Fruit fly (Drosophila melanogaster) whole organism, embryonic: ENCODE data around the gene Wdr92.
A peak's percentile ranks its signal among the peaks of the same experiment; 100 is the strongest.

Source experiments
- Ada2b ChIP-seq: fragments of 200-800 bp; sonication (Bioruptor generic); IDR thresholded peaks from 2 replicates; pipeline ENCODE4 v1.3.6; 2022; ENCODE audit warnings: missing biosample characterization, missing genetic modification characterization
- Antp ChIP-seq: fragments of 200-800 bp; sonication (Bioruptor generic); optimal IDR thresholded peaks from 3 replicates; lab custom pipeline; 2016; ENCODE audit warnings: missing biosample characterization, missing genetic modification characterization
- Blimp-1 ChIP-seq: fragments of 200-800 bp; sonication (Bioruptor generic); optimal IDR thresholded peaks from 3 replicates; lab custom pipeline; 2018; ENCODE audit warnings: missing biosample characterization, missing genetic modification characterization, mild to moderate bottlenecking, moderate library complexity, missing genetic modification reagents
- CG10147 ChIP-seq: fragments of 200-800 bp; sonication (Bioruptor generic); optimal IDR thresholded peaks from 2 replicates; lab custom pipeline; 2019; ENCODE audit warnings: missing biosample characterization, mild to moderate bottlenecking, missing genetic modification characterization, moderate library complexity
- CG10543 ChIP-seq: fragments of 200-800 bp; sonication (Bioruptor generic); optimal IDR thresholded peaks from 3 replicates; lab custom pipeline; 2017; ENCODE audit warnings: missing biosample characterization, mild to moderate bottlenecking, missing genetic modification characterization, moderate library complexity
- CG12744 ChIP-seq: fragments of 200-800 bp; sonication (Bioruptor generic); optimal IDR thresholded peaks from 2 replicates; lab custom pipeline; 2016; ENCODE audit warnings: missing biosample characterization, missing genetic modification characterization
- CG13287 ChIP-seq: fragments of 200-800 bp; sonication (Bioruptor generic); IDR thresholded peaks from 2 replicates; pipeline ENCODE4 v1.3.6; 2022; ENCODE audit warnings: missing biosample characterization, missing genetic modification characterization; ENCODE audit not compliant: partially characterized antibody
- CG15479 ChIP-seq: fragments of 200-800 bp; sonication (Bioruptor generic); optimal IDR thresholded peaks from 3 replicates; lab custom pipeline; 2019; ENCODE audit warnings: missing biosample characterization, mild to moderate bottlenecking, missing genetic modification characterization, moderate library complexity
- CG16815 ChIP-seq: fragments of 200-800 bp; sonication (Bioruptor generic); optimal IDR thresholded peaks from 3 replicates; lab custom pipeline; 2017; ENCODE audit warnings: missing biosample characterization, mild to moderate bottlenecking, missing genetic modification characterization
- CG2889 ChIP-seq: fragments of 200-800 bp; sonication (Bioruptor generic); IDR thresholded peaks from 3 replicates; pipeline ENCODE4 v1.3.6; 2022; ENCODE audit warnings: missing biosample characterization, missing genetic modification characterization
- CG31224 ChIP-seq: fragments of 200-800 bp; sonication (Bioruptor generic); IDR thresholded peaks from 2 replicates; pipeline ENCODE4 v1.3.6; 2022; ENCODE audit warnings: missing biosample characterization, missing genetic modification characterization
- CG31441 ChIP-seq: fragments of 200-800 bp; sonication (Bioruptor generic); IDR thresholded peaks from 2 replicates; pipeline ENCODE4 v1.3.6; 2022; ENCODE audit warnings: missing biosample characterization, missing genetic modification characterization
- CG32532 ChIP-seq: fragments of 200-800 bp; sonication (Bioruptor generic); IDR thresholded peaks from 2 replicates; pipeline ENCODE4 v1.3.6; 2022; ENCODE audit warnings: missing biosample characterization, missing genetic modification characterization
- CG3281 ChIP-seq: fragments of 200-800 bp; sonication (Bioruptor generic); optimal IDR thresholded peaks from 3 replicates; lab custom pipeline; 2017; ENCODE audit warnings: missing biosample characterization, mild to moderate bottlenecking, missing genetic modification characterization
- CG33213 ChIP-seq: fragments of 200-800 bp; sonication (Bioruptor generic); optimal IDR thresholded peaks from 3 replicates; lab custom pipeline; 2016; ENCODE audit warnings: missing biosample characterization, missing genetic modification characterization
- CG34376 ChIP-seq: fragments of 200-800 bp; sonication (Bioruptor generic); optimal IDR thresholded peaks from 2 replicates; lab custom pipeline; 2018; ENCODE audit warnings: missing biosample characterization, mild to moderate bottlenecking, missing genetic modification characterization
- CG4404 ChIP-seq: fragments of 200-800 bp; sonication (Bioruptor generic); IDR thresholded peaks from 2 replicates; pipeline ENCODE4 v1.3.6; 2022; ENCODE audit warnings: missing biosample characterization, missing genetic modification characterization
- CG7963 ChIP-seq: fragments of 200-800 bp; sonication (Bioruptor generic); IDR thresholded peaks from 3 replicates; pipeline ENCODE4 v1.3.6; 2022; ENCODE audit warnings: missing biosample characterization, missing genetic modification characterization; ENCODE audit not compliant: partially characterized antibody
- CG8388 ChIP-seq: fragments of 200-800 bp; sonication (Bioruptor generic); optimal IDR thresholded peaks from 2 replicates; lab custom pipeline; 2019; ENCODE audit warnings: missing biosample characterization, mild to moderate bottlenecking, missing genetic modification characterization, moderate library complexity
- CG8944 ChIP-seq: fragments of 200-800 bp; sonication (Bioruptor generic); optimal IDR thresholded peaks from 3 replicates; lab custom pipeline; 2016; ENCODE audit warnings: missing biosample characterization, missing genetic modification characterization
- CG9727 ChIP-seq: fragments of 200-800 bp; sonication (Bioruptor generic); optimal IDR thresholded peaks from 3 replicates; lab custom pipeline; 2017; ENCODE audit warnings: missing biosample characterization, mild to moderate bottlenecking, missing genetic modification characterization
- Dip2 ChIP-seq: fragments of 200-800 bp; sonication (Bioruptor generic); IDR thresholded peaks from 2 replicates; pipeline ENCODE4 v1.3.6; 2022; ENCODE audit warnings: missing biosample characterization, missing genetic modification characterization
- Ets65A ChIP-seq: fragments of 200-800 bp; sonication (Bioruptor generic); peaks from one replicate; lab custom pipeline; 2016; ENCODE audit warnings: missing biosample characterization, missing genetic modification characterization
- Gug ChIP-seq: fragments of 200-800 bp; sonication (Bioruptor generic); IDR thresholded peaks from 4 replicates; pipeline ENCODE4 v1.3.6; 2022; ENCODE audit warnings: missing biosample characterization, missing genetic modification characterization
- H2.0 ChIP-seq: fragments of 200-800 bp; sonication (Bioruptor generic); IDR thresholded peaks from 2 replicates; pipeline ENCODE4 v1.3.6; 2022; ENCODE audit warnings: missing biosample characterization, missing genetic modification characterization
- Hmr ChIP-seq: fragments of 200-800 bp; sonication (Bioruptor generic); optimal IDR thresholded peaks from 3 replicates; lab custom pipeline; 2017; ENCODE audit warnings: mild to moderate bottlenecking, missing biosample characterization, missing genetic modification reagents, missing genetic modification characterization
- Hr3 ChIP-seq: fragments of 200-800 bp; sonication (Bioruptor generic); optimal IDR thresholded peaks from 3 replicates; lab custom pipeline; 2016; ENCODE audit warnings: missing biosample characterization, missing genetic modification characterization
- Hr78 ChIP-seq, 2 experiments: fragments of 200-800 bp in 1 of 2; fragments of >200 bp in 1 of 2; sonication (Bioruptor generic) in 1 of 2; optimal IDR thresholded peaks; 2 replicates each; lab custom pipeline; 2017 to 2019; ENCODE audit warnings: missing biosample characterization in 2 of 2, missing genetic modification characterization in 2 of 2, mild to moderate bottlenecking in 1 of 2, moderate library complexity in 1 of 2
- Mad ChIP-seq: fragments of 200-800 bp; sonication (Bioruptor generic); optimal IDR thresholded peaks from 2 replicates; lab custom pipeline; 2016; ENCODE audit warnings: missing biosample characterization, missing genetic modification characterization
- Med ChIP-seq: fragments of 200-800 bp; sonication (Bioruptor generic); peaks from one replicate; lab custom pipeline; 2016; ENCODE audit warnings: missing biosample characterization, missing genetic modification characterization, mild to moderate bottlenecking, inconsistent platforms, moderate library complexity
- Oli ChIP-seq: fragments of 200-800 bp; sonication (Bioruptor generic); optimal IDR thresholded peaks from 2 replicates; lab custom pipeline; 2018; ENCODE audit warnings: missing biosample characterization, mild to moderate bottlenecking, missing genetic modification characterization, moderate library complexity
- Pdp1 ChIP-seq, 2 experiments: fragments of 200-800 bp; sonication (Bioruptor generic); optimal IDR thresholded peaks; 3 replicates each; lab custom pipeline; 2016; ENCODE audit warnings: missing biosample characterization in 2 of 2, missing genetic modification characterization in 2 of 2, mild to moderate bottlenecking in 1 of 2, moderate library complexity in 1 of 2
- Rfx ChIP-seq: fragments of 200-800 bp; sonication (Bioruptor generic); IDR thresholded peaks from 2 replicates; pipeline ENCODE4 v1.3.6; 2022; ENCODE audit warnings: missing biosample characterization, missing genetic modification characterization
- Six4 ChIP-seq: fragments of 200-800 bp; sonication (Bioruptor generic); optimal IDR thresholded peaks from 2 replicates; lab custom pipeline; 2016; ENCODE audit warnings: missing biosample characterization, missing genetic modification characterization
- ab ChIP-seq: fragments of 200-800 bp; sonication (Bioruptor generic); optimal IDR thresholded peaks from 2 replicates; lab custom pipeline; 2016; ENCODE audit warnings: missing biosample characterization, missing genetic modification characterization
- bsh ChIP-seq, 2 experiments: fragments of 200-800 bp; sonication (Bioruptor generic); optimal IDR thresholded peaks; 2 replicates each; lab custom pipeline; 2017 to 2018; ENCODE audit warnings: mild to moderate bottlenecking in 2 of 2, missing biosample characterization in 2 of 2, missing genetic modification characterization in 2 of 2, moderate library complexity in 1 of 2
- disco-r ChIP-seq: fragments of 200-800 bp; sonication (Bioruptor generic); optimal IDR thresholded peaks from 2 replicates; lab custom pipeline; 2016; ENCODE audit warnings: missing biosample characterization, missing genetic modification characterization
- ewg ChIP-seq: fragments of 200-800 bp; sonication (Bioruptor generic); optimal IDR thresholded peaks from 3 replicates; lab custom pipeline; 2017; ENCODE audit warnings: mild to moderate bottlenecking, missing biosample characterization, missing genetic modification reagents, missing genetic modification characterization
- grau ChIP-seq: fragments of 200-800 bp; optimal IDR thresholded peaks from 3 replicates; lab custom pipeline; 2019; ENCODE audit warnings: missing biosample characterization, mild to moderate bottlenecking, missing genetic modification characterization, moderate library complexity
- lab ChIP-seq: fragments of 200-800 bp; sonication (Bioruptor generic); optimal IDR thresholded peaks from 3 replicates; lab custom pipeline; 2017; ENCODE audit warnings: missing biosample characterization, missing genetic modification characterization, mild to moderate bottlenecking, moderate library complexity, missing genetic modification reagents
- nom ChIP-seq: fragments of 200-800 bp; sonication (Bioruptor generic); optimal IDR thresholded peaks from 2 replicates; lab custom pipeline; 2017; ENCODE audit warnings: missing biosample characterization, missing genetic modification characterization, mild to moderate bottlenecking, moderate library complexity, missing genetic modification reagents
- prd ChIP-seq, 3 experiments: fragments of >200 bp in 2 of 3; fragments of 200-800 bp in 1 of 3; sonication (Bioruptor generic) in 1 of 3; optimal IDR thresholded peaks in 2 of 3; IDR thresholded peaks in 1 of 3; 2 replicates in 2 of 3; 3 replicates in 1 of 3; pipeline versions ENCODE4 v1.3.6 to Lab custom; 2017 to 2022; ENCODE audit warnings: missing biosample characterization in 1 of 3, missing genetic modification characterization in 1 of 3
- ranshi ChIP-seq: fragments of 200-800 bp; sonication (Bioruptor generic); IDR thresholded peaks from 2 replicates; pipeline ENCODE4 v1.3.6; 2022; ENCODE audit warnings: missing biosample characterization, missing genetic modification characterization
- shn ChIP-seq: fragments of 200-800 bp; sonication (Bioruptor generic); optimal IDR thresholded peaks from 3 replicates; lab custom pipeline; 2016; ENCODE audit warnings: missing biosample characterization, missing genetic modification characterization
- slou ChIP-seq: fragments of 200-800 bp; sonication (Bioruptor generic); optimal IDR thresholded peaks from 3 replicates; lab custom pipeline; 2016; ENCODE audit warnings: missing biosample characterization, missing genetic modification characterization
- tx ChIP-seq: fragments of 200-800 bp; sonication (Bioruptor generic); optimal IDR thresholded peaks from 2 replicates; lab custom pipeline; 2016; ENCODE audit warnings: missing biosample characterization, missing genetic modification characterization
- vvl ChIP-seq: fragments of 200-800 bp; sonication (Bioruptor generic); IDR thresholded peaks from 2 replicates; pipeline ENCODE4 v1.3.6; 2022; ENCODE audit warnings: missing biosample characterization, missing genetic modification characterization
- wek ChIP-seq: fragments of 200-800 bp; sonication (Bioruptor generic); optimal IDR thresholded peaks from 3 replicates; lab custom pipeline; 2018; ENCODE audit warnings: missing biosample characterization, mild to moderate bottlenecking, missing genetic modification characterization, moderate library complexity
- yki ChIP-seq: fragments of >200 bp; optimal IDR thresholded peaks from 3 replicates; lab custom pipeline; 2018
- zf30C ChIP-seq: fragments of 200-800 bp; sonication (Bioruptor generic); optimal IDR thresholded peaks from 3 replicates; lab custom pipeline; 2018; ENCODE audit warnings: missing biosample characterization, mild to moderate bottlenecking, missing genetic modification characterization

The Wdr92 gene

dm6 chr3L:17941575-17941974, 33.6 kb downstream of the Wdr92 start (continued):
- TF ChIP-seq Ets65A (GFP tag; lab: Kevin White, UChicago) (peak; percentile 73), Hr3 (GFP tag; lab: Kevin White, UChicago) (peak; percentile 23), CG9727 (peak; percentile 29), CG12744 (GFP tag; lab: Kevin White, UChicago) (no peak), ewg (GFP tag; lab: Kevin White, UChicago) (no peak), CG10147 (no peak), Hmr (GFP tag; lab: Kevin White, UChicago) (peak; percentile 50), CG8944 (no peak), Ada2b (GFP tag; lab: Robert Waterston, UW) (peak; percentile 7; the same call in 1 of the 2 replicates), wek (GFP tag; lab: Kevin White, UChicago) (no peak), CG3281 (GFP tag; lab: Kevin White, UChicago) (peak; percentile 42), Dip2 (GFP tag; lab: Robert Waterston, UW) (no peak), disco-r (GFP tag; lab: Kevin White, UChicago) (no peak), CG15479 (no peak), Rfx (GFP tag; lab: Robert Waterston, UW) (0 out of 2 replicates have a peak, but pooled peaks have one; percentile 45), nom (GFP tag; lab: Kevin White, UChicago) (no peak), CG31224 (GFP tag; lab: Robert Waterston, UW) (no peak), CG33213 (no peak), CG32532 (GFP tag; lab: Robert Waterston, UW) (peak; percentile 25; the same call in 1 of the 2 replicates), Mad (GFP tag; lab: Kevin White, UChicago) (no peak), bsh (GFP tag; optimal IDR thresholded peaks at IDR 0.05; lab: Kevin White, UChicago) (peak in 1 of 2 experiments; percentile 8), yki (lab: Kevin White, UChicago) (no peak), vvl (GFP tag; lab: Robert Waterston, UW) (no peak), CG8388 (GFP tag; lab: Kevin White, UChicago) (no peak), Antp (GFP tag; lab: Kevin White, UChicago) (no peak), lab (GFP tag; lab: Kevin White, UChicago) (peak; percentile 66), H2.0 (GFP tag; lab: Robert Waterston, UW) (no peak), slou (GFP tag; lab: Kevin White, UChicago) (no peak), ab (no peak), CG2889 (GFP tag; lab: Robert Waterston, UW) (no peak), zf30C (GFP tag; lab: Kevin White, UChicago) (no peak), CG31441 (GFP tag; lab: Robert Waterston, UW) (peak; percentile 45), Blimp-1 (peak; percentile 28), CG16815 (GFP tag; lab: Kevin White, UChicago) (no peak), CG34376 (GFP tag; lab: Kevin White, UChicago) (no peak), tx (GFP tag; lab: Kevin White, UChicago) (no peak), CG7963 (GFP tag; lab: Robert Waterston, UW) (no peak), Gug (peak; percentile 18; the same call in 1 of the 4 replicates), prd (optimal IDR thresholded peaks at IDR 0.05; lab: Kevin White, UChicago) (no peak), prd (GFP tag; IDR thresholded peaks at IDR 0.05; lab: Robert Waterston, UW) (peak; percentile 37; the same call in 1 of the 3 replicates), ranshi (GFP tag; lab: Robert Waterston, UW) (no peak), CG4404 (GFP tag; lab: Robert Waterston, UW) (no peak), Med (peak; percentile 79), Six4 (GFP tag; lab: Kevin White, UChicago) (no peak), shn (GFP tag; lab: Kevin White, UChicago) (no peak), Pdp1 (GFP tag; optimal IDR thresholded peaks at IDR 0.05; lab: Kevin White, UChicago) (peak in 1 of 2 experiments; percentile 7), CG13287 (no peak), grau (tag; lab: Kevin White, UChicago) (peak; percentile 45), Oli (peak; percentile 20), Hr78 (GFP tag; optimal IDR thresholded peaks at IDR 0.05; lab: Kevin White, UChicago) (no peak), CG10543 (GFP tag; lab: Kevin White, UChicago) (no peak)
